Worm (Caenorhabditis elegans) whole organism, late embryonic: ENCODE measurements around the gene F58A4.6.

Experiments used
- C08G9.2 ChIP-seq: sonication (generic microtip); optimal IDR thresholded peaks from 2 replicates; lab custom pipeline; 2016; ENCODE audit warnings: mild to moderate bottlenecking, missing genetic modification characterization, moderate library complexity, missing compliant biosample characterization
- C38D4.7 ChIP-seq: fragments of 200-800 bp; sonication (Bioruptor generic); optimal IDR thresholded peaks from 2 replicates; lab custom pipeline; 2018; ENCODE audit warnings: mild to moderate bottlenecking, missing genetic modification characterization, moderate library complexity, missing compliant biosample characterization
- K09A11.1 ChIP-seq: sonication (generic microtip); optimal IDR thresholded peaks from 2 replicates; lab custom pipeline; 2017; ENCODE audit warnings: antibody characterized with exemption, mild to moderate bottlenecking, missing genetic modification characterization, missing compliant biosample characterization; ENCODE audit not compliant: insufficient read depth
- T23F11.4 ChIP-seq: fragments of 200-800 bp; sonication (Bioruptor generic); optimal IDR thresholded peaks from 2 replicates; lab custom pipeline; 2018; ENCODE audit warnings: mild to moderate bottlenecking, missing genetic modification characterization, missing compliant biosample characterization
- Y22D7AL.16 ChIP-seq: sonication (generic microtip); optimal IDR thresholded peaks from 2 replicates; lab custom pipeline; 2016; ENCODE audit warnings: missing genetic modification characterization, missing compliant biosample characterization
- ama-1 ChIP-seq: fragments of 150-350 bp; optimal IDR thresholded peaks from 2 replicates; lab custom pipeline; 2014
- ceh-14 ChIP-seq: sonication (generic microtip); optimal IDR thresholded peaks from 2 replicates; lab custom pipeline; 2016; ENCODE audit warnings: missing genotype, missing genetic modification characterization, missing compliant biosample characterization
- ceh-18 ChIP-seq: sonication (generic microtip); optimal IDR thresholded peaks from 2 replicates; lab custom pipeline; 2016; ENCODE audit warnings: missing genetic modification characterization, missing compliant biosample characterization
- ceh-2 ChIP-seq: sonication (generic microtip); optimal IDR thresholded peaks from 2 replicates; lab custom pipeline; 2016; ENCODE audit warnings: missing genotype, missing genetic modification characterization, missing compliant biosample characterization
- ceh-22 ChIP-seq: sonication (generic microtip); optimal IDR thresholded peaks from 2 replicates; lab custom pipeline; 2017; ENCODE audit warnings: missing biosample characterization, missing genetic modification characterization
- ceh-30 ChIP-seq: fragments of 150-350 bp; optimal IDR thresholded peaks from 2 replicates; lab custom pipeline; 2014; ENCODE audit warnings: missing biosample characterization, missing genetic modification characterization
- ceh-31 ChIP-seq: sonication (generic microtip); optimal IDR thresholded peaks from 2 replicates; lab custom pipeline; 2016; ENCODE audit warnings: missing genetic modification characterization, missing compliant biosample characterization
- ceh-48 ChIP-seq: sonication (generic microtip); optimal IDR thresholded peaks from 2 replicates; lab custom pipeline; 2016; ENCODE audit warnings: missing genetic modification characterization, inconsistent platforms, missing compliant biosample characterization
- che-1 ChIP-seq: sonication (generic microtip); optimal IDR thresholded peaks from 2 replicates; lab custom pipeline; 2016; ENCODE audit warnings: mild to moderate bottlenecking, missing genetic modification characterization, missing compliant biosample characterization
- dmd-4 ChIP-seq: sonication (generic microtip); optimal IDR thresholded peaks from 2 replicates; lab custom pipeline; 2016; ENCODE audit warnings: borderline replicate concordance, missing genetic modification characterization, missing compliant biosample characterization
- dve-1 ChIP-seq: sonication (generic microtip); optimal IDR thresholded peaks from 2 replicates; lab custom pipeline; 2017; ENCODE audit warnings: antibody characterized with exemption, mild to moderate bottlenecking, missing genetic modification characterization, missing compliant biosample characterization
- elt-4 ChIP-seq: sonication (generic microtip); optimal IDR thresholded peaks from 2 replicates; lab custom pipeline; 2016; ENCODE audit warnings: missing genetic modification characterization, missing compliant biosample characterization
- fax-1 ChIP-seq: sonication (generic microtip); optimal IDR thresholded peaks from 2 replicates; lab custom pipeline; 2016; ENCODE audit warnings: missing genotype, missing genetic modification characterization, missing compliant biosample characterization
- gmeb-2 ChIP-seq: sonication (generic microtip); optimal IDR thresholded peaks from 2 replicates; lab custom pipeline; 2016; ENCODE audit warnings: missing genetic modification characterization, inconsistent platforms, missing compliant biosample characterization
- hlh-6 ChIP-seq: sonication (generic microtip); optimal IDR thresholded peaks from 2 replicates; lab custom pipeline; 2016; ENCODE audit warnings: missing genotype, missing genetic modification characterization, missing compliant biosample characterization
- lin-11 ChIP-seq: fragments of 200-800 bp; sonication (Bioruptor generic); optimal IDR thresholded peaks from 2 replicates; lab custom pipeline; 2018; ENCODE audit warnings: mild to moderate bottlenecking, missing genetic modification characterization, missing compliant biosample characterization
- madf-2 ChIP-seq: sonication (generic microtip); optimal IDR thresholded peaks from 2 replicates; lab custom pipeline; 2017; ENCODE audit warnings: missing genetic modification characterization, missing compliant biosample characterization
- nfya-1 ChIP-seq: sonication (generic microtip); optimal IDR thresholded peaks from 2 replicates; lab custom pipeline; 2017; ENCODE audit warnings: missing genetic modification characterization, mild to moderate bottlenecking, missing compliant biosample characterization, antibody characterized with exemption, moderate library complexity
- nhr-11 ChIP-seq: fragments of 150-350 bp; optimal IDR thresholded peaks from 2 replicates; lab custom pipeline; 2014; ENCODE audit warnings: missing biosample characterization, missing genetic modification characterization
- nhr-232 ChIP-seq: sonication (generic microtip); optimal IDR thresholded peaks from 2 replicates; lab custom pipeline; 2016; ENCODE audit warnings: missing genetic modification characterization, missing compliant biosample characterization
- pat-9 ChIP-seq: fragments of 200-800 bp; sonication (Bioruptor generic); optimal IDR thresholded peaks from 2 replicates; lab custom pipeline; 2018; ENCODE audit warnings: mild to moderate bottlenecking, missing genetic modification characterization, moderate library complexity, missing compliant biosample characterization
- pax-1 ChIP-seq: fragments of 150-350 bp; optimal IDR thresholded peaks from 2 replicates; lab custom pipeline; 2014; ENCODE audit warnings: missing biosample characterization, missing genetic modification characterization
- pha-2 ChIP-seq: sonication (generic microtip); optimal IDR thresholded peaks from 2 replicates; lab custom pipeline; 2017; ENCODE audit warnings: mild to moderate bottlenecking, missing genetic modification characterization, missing compliant biosample characterization
- pha-4 ChIP-seq: fragments of 150-350 bp; optimal IDR thresholded peaks from 2 replicates; lab custom pipeline; 2018; ENCODE audit warnings: missing biosample characterization, missing genetic modification reagents, missing genetic modification characterization
- pqm-1 ChIP-seq: sonication (generic microtip); optimal IDR thresholded peaks from 2 replicates; lab custom pipeline; 2016; ENCODE audit warnings: missing genetic modification characterization, missing compliant biosample characterization
- pros-1 ChIP-seq: fragments of 150-350 bp; optimal IDR thresholded peaks from 2 replicates; lab custom pipeline; 2014; ENCODE audit warnings: missing biosample characterization, missing genetic modification reagents, missing genetic modification characterization
- ref-2 ChIP-seq: sonication (generic microtip); optimal IDR thresholded peaks from 2 replicates; lab custom pipeline; 2016; ENCODE audit warnings: missing genetic modification characterization, missing compliant biosample characterization
- sdc-2 ChIP-seq: sonication (generic microtip); optimal IDR thresholded peaks from 2 replicates; lab custom pipeline; 2016; ENCODE audit warnings: missing genotype, missing genetic modification characterization, missing compliant biosample characterization
- sox-2 ChIP-seq: fragments of 200-800 bp; sonication (Bioruptor generic); IDR thresholded peaks from 2 replicates; pipeline ENCODE4 v1.3.6; 2022; ENCODE audit warnings: missing genetic modification reagents, missing genetic modification characterization, missing compliant biosample characterization
- sox-4 ChIP-seq: sonication (generic microtip); optimal IDR thresholded peaks from 2 replicates; lab custom pipeline; 2017; ENCODE audit warnings: mild to moderate bottlenecking, missing genetic modification characterization, inconsistent platforms, missing compliant biosample characterization
- syd-9 ChIP-seq: sonication (generic microtip); optimal IDR thresholded peaks from 2 replicates; lab custom pipeline; 2016; ENCODE audit warnings: mild to moderate bottlenecking, missing genetic modification characterization, moderate library complexity, missing compliant biosample characterization
- tbx-2 ChIP-seq: sonication (generic microtip); optimal IDR thresholded peaks from 2 replicates; lab custom pipeline; 2016; ENCODE audit warnings: missing genetic modification characterization, missing compliant biosample characterization
- ttx-3 ChIP-seq: sonication (generic microtip); optimal IDR thresholded peaks from 2 replicates; lab custom pipeline; 2016; ENCODE audit warnings: missing genetic modification reagents, missing genetic modification characterization, missing compliant biosample characterization
- unc-42 ChIP-seq: sonication (generic microtip); optimal IDR thresholded peaks from 2 replicates; lab custom pipeline; 2016; ENCODE audit warnings: missing genotype, missing genetic modification characterization, missing compliant biosample characterization
- unc-55 ChIP-seq: sonication (generic microtip); optimal IDR thresholded peaks from 2 replicates; lab custom pipeline; 2017; ENCODE audit warnings: missing biosample characterization, missing genetic modification reagents, missing genetic modification characterization
- zip-5 ChIP-seq: sonication (generic microtip); optimal IDR thresholded peaks from 2 replicates; lab custom pipeline; 2016; ENCODE audit warnings: missing genetic modification characterization, missing compliant biosample characterization

F58A4.6 gene

ce11 chrIII:9612097-9612496 lies 2.2 kb upstream of the F58A4.6 start, which contains the start of gene bbs-4:
Gene bbs-4, minus strand, starts transcription at chrIII:9612197.
- TF ChIP-seq gmeb-2 (tag; lab: Kevin White, UChicago) (no peak), Y22D7AL.16 (tag; lab: Kevin White, UChicago) (no peak), madf-2 (no peak), C38D4.7 (GFP tag; lab: Kevin White, UChicago) (no peak), nhr-11 (tag; lab: Kevin White, UChicago) (no peak), dve-1 (no peak), zip-5 (tag; lab: Kevin White, UChicago) (no peak), lin-11 (no peak), ama-1 (lab: Kevin White, UChicago) (no peak), ceh-22 (tag; lab: Kevin White, UChicago) (no peak), ttx-3 (tag; lab: Kevin White, UChicago) (no peak), nfya-1 (tag; lab: Kevin White, UChicago) (no peak), C08G9.2 (tag; lab: Kevin White, UChicago) (no peak)

- TF ChIP-seq pha-4 (tag; lab: Kevin White, UChicago) (no peak), che-1 (tag; lab: Kevin White, UChicago) (no peak), dmd-4 (no peak), elt-4 (tag; lab: Kevin White, UChicago) (no peak), T23F11.4 (GFP tag; lab: Kevin White, UChicago) (no peak), ceh-30 (no peak), lin-11 (no peak), ttx-3 (tag; lab: Kevin White, UChicago) (no peak), pax-1 (tag; lab: Kevin White, UChicago) (no peak), C08G9.2 (tag; lab: Kevin White, UChicago) (no peak), K09A11.1 (tag; lab: Kevin White, UChicago) (no peak), pros-1 (tag; lab: Kevin White, UChicago) (no peak)
Observed at ce11 chrIII:9615114-9615513, 832 bp downstream of the F58A4.6 start.

ce11 chrIII:9616426-9616825 lies 2.1 kb downstream of the F58A4.6 start, which contains the start of gene hcp-3:
Gene hcp-3, minus strand, starts transcription at chrIII:9616470.
- peak; percentile 55 for TF ChIP-seq nfya-1 (tag; lab: Kevin White, UChicago)
- no peak for TF ChIP-seq unc-42
- peak; percentile 5 for TF ChIP-seq unc-55 (GFP tag; lab: Kevin White, UChicago)
- TF ChIP-seq ceh-48 (tag; lab: Kevin White, UChicago), result peak; percentile 76
- TF ChIP-seq dve-1, result no peak
- TF ChIP-seq K09A11.1 (tag; lab: Kevin White, UChicago), result no peak
- peak; percentile 39 for TF ChIP-seq ceh-14
- TF ChIP-seq ceh-31 (tag; lab: Kevin White, UChicago), result peak; percentile 37
- no peak for TF ChIP-seq nhr-232 (tag; lab: Kevin White, UChicago)
- TF ChIP-seq sox-2 (GFP tag; lab: Robert Waterston, UW), result no peak

- no peak for TF ChIP-seq hlh-6
- TF ChIP-seq fax-1 (tag; lab: Kevin White, UChicago), result no peak
- TF ChIP-seq tbx-2 (tag; lab: Kevin White, UChicago), result no peak
- no peak for TF ChIP-seq gmeb-2 (tag; lab: Kevin White, UChicago)
- no peak for TF ChIP-seq ceh-2 (tag; lab: Kevin White, UChicago)
- TF ChIP-seq nhr-11 (tag; lab: Kevin White, UChicago), result no peak
- no peak for TF ChIP-seq ceh-48 (tag; lab: Kevin White, UChicago)
- TF ChIP-seq sox-4 (tag; lab: Kevin White, UChicago), result no peak
- TF ChIP-seq syd-9 (tag; lab: Kevin White, UChicago), result no peak
- no peak for TF ChIP-seq unc-42
- TF ChIP-seq pha-2, result no peak
- TF ChIP-seq nhr-232 (tag; lab: Kevin White, UChicago), result no peak
- TF ChIP-seq ref-2, result no peak
- no peak for TF ChIP-seq pat-9 (tag; lab: Kevin White, UChicago)
- no peak for TF ChIP-seq ama-1 (lab: Kevin White, UChicago)
- TF ChIP-seq sdc-2 (tag; lab: Kevin White, UChicago), result no peak
- no peak for TF ChIP-seq pqm-1 (tag; lab: Kevin White, UChicago)
- no peak for TF ChIP-seq ceh-18 (tag; lab: Kevin White, UChicago)
- TF ChIP-seq ceh-30, result no peak
- no peak for TF ChIP-seq madf-2
- TF ChIP-seq, all 69 proteins: peak for 0
Observed at ce11 chrIII:9616933-9617332, 2.7 kb downstream of the F58A4.6 start.
